Worm (Caenorhabditis elegans) whole organism, young adult: Measurements from ENCODE around the gene taf-9.
A peak's percentile ranks its signal among the peaks of the same experiment; 100 is the strongest.

Experiments
- B0035.1 ChIP-seq: sonication (generic microtip); optimal IDR thresholded peaks from 2 replicates; lab custom pipeline; 2016; ENCODE audit warnings: missing genetic modification characterization, mild to moderate bottlenecking, missing compliant biosample characterization, missing genotype, missing genetic modification reagents
- B0336.3 ChIP-seq: fragments of 200-800 bp; sonication (Bioruptor generic); IDR thresholded peaks from 2 replicates; pipeline ENCODE4 v1.3.6; 2022; ENCODE audit warnings: missing genetic modification characterization, missing compliant biosample characterization
- C17E4.6 ChIP-seq: fragments of 200-800 bp; sonication (Bioruptor generic); IDR thresholded peaks from 2 replicates; pipeline ENCODE4 v1.3.6; 2022; ENCODE audit warnings: missing genetic modification reagents, missing genetic modification characterization, missing compliant biosample characterization
- D2030.7 ChIP-seq: fragments of 200-800 bp; sonication (Bioruptor generic); IDR thresholded peaks from 2 replicates; pipeline ENCODE4 v1.3.6; 2022; ENCODE audit warnings: missing genetic modification reagents, missing genetic modification characterization, missing compliant biosample characterization
- F22D6.2 ChIP-seq: sonication (generic microtip); optimal IDR thresholded peaks from 2 replicates; lab custom pipeline; 2016; ENCODE audit warnings: mild to moderate bottlenecking, missing genetic modification characterization, missing compliant biosample characterization
- F23B12.7 ChIP-seq: sonication (generic microtip); optimal IDR thresholded peaks from 2 replicates; lab custom pipeline; 2017; ENCODE audit warnings: missing genetic modification characterization, mild to moderate bottlenecking, missing compliant biosample characterization, antibody characterized with exemption, moderate library complexity; ENCODE audit not compliant: insufficient read depth
- F33H1.4 ChIP-seq: fragments of 200-800 bp; sonication (Bioruptor generic); IDR thresholded peaks from 2 replicates; pipeline ENCODE4 v1.3.6; 2022; ENCODE audit warnings: missing genetic modification reagents, missing genetic modification characterization, missing compliant biosample characterization
- F57A8.1 ChIP-seq: fragments of 200-800 bp; sonication (Bioruptor generic); optimal IDR thresholded peaks from 2 replicates; lab custom pipeline; 2018; ENCODE audit warnings: mild to moderate bottlenecking, missing genetic modification characterization, moderate library complexity, missing compliant biosample characterization
- K11D2.4 ChIP-seq: fragments of 200-800 bp; sonication (Bioruptor generic); IDR thresholded peaks from 2 replicates; pipeline ENCODE4 v1.3.6; 2022; ENCODE audit warnings: missing genetic modification reagents, missing genetic modification characterization, missing compliant biosample characterization
- T26A5.8 ChIP-seq: sonication (generic microtip); optimal IDR thresholded peaks from 2 replicates; lab custom pipeline; 2016; ENCODE audit warnings: missing genetic modification characterization, missing compliant biosample characterization
- Y53F4B.3 ChIP-seq: fragments of 200-800 bp; sonication (Bioruptor generic); IDR thresholded peaks from 2 replicates; pipeline ENCODE4 v1.3.6; 2022; ENCODE audit warnings: missing genetic modification reagents, missing genetic modification characterization, missing compliant biosample characterization
- Y53G8AR.9 ChIP-seq: fragments of 200-800 bp; sonication (Bioruptor generic); conservative IDR thresholded peaks from 2 replicates; pipeline ENCODE4 v1.3.6; 2022; ENCODE audit warnings: missing genetic modification reagents, missing genetic modification characterization, missing compliant biosample characterization
- Y67H2A.10 ChIP-seq: fragments of 200-800 bp; sonication (Bioruptor generic); conservative IDR thresholded peaks from 2 replicates; pipeline ENCODE4 v1.3.6; 2022; ENCODE audit warnings: missing genetic modification reagents, missing genetic modification characterization, missing compliant biosample characterization
- akir-1 ChIP-seq: fragments of 200-800 bp; sonication (Bioruptor generic); optimal IDR thresholded peaks from 2 replicates; lab custom pipeline; 2018; ENCODE audit warnings: mild to moderate bottlenecking, missing genetic modification characterization, moderate library complexity, missing compliant biosample characterization
- bed-1 ChIP-seq: fragments of 200-800 bp; sonication (Bioruptor generic); IDR thresholded peaks from 2 replicates; pipeline ENCODE4 v1.3.6; 2022; ENCODE audit warnings: missing genetic modification reagents, missing genetic modification characterization, missing compliant biosample characterization
- ccch-3 ChIP-seq: fragments of 200-800 bp; sonication (Bioruptor generic); optimal IDR thresholded peaks from 2 replicates; lab custom pipeline; 2018; ENCODE audit warnings: mild to moderate bottlenecking, missing genetic modification characterization, missing compliant biosample characterization
- ceh-100 ChIP-seq: fragments of 200-800 bp; sonication (Bioruptor generic); IDR thresholded peaks from 2 replicates; pipeline ENCODE4 v1.3.6; 2022; ENCODE audit warnings: missing genetic modification reagents, missing genetic modification characterization, missing compliant biosample characterization
- ceh-40 ChIP-seq: fragments of 200-800 bp; sonication (Bioruptor generic); IDR thresholded peaks from 2 replicates; pipeline ENCODE4 v1.3.6; 2022; ENCODE audit warnings: missing genetic modification characterization, missing compliant biosample characterization
- chd-7 ChIP-seq: sonication (generic microtip); optimal IDR thresholded peaks from 2 replicates; lab custom pipeline; 2016; ENCODE audit warnings: mild to moderate bottlenecking, missing genetic modification characterization, moderate library complexity, missing compliant biosample characterization
- dox-1 ChIP-seq: fragments of 200-800 bp; sonication (Bioruptor generic); IDR thresholded peaks from 2 replicates; pipeline ENCODE4 v1.3.6; 2022; ENCODE audit warnings: missing genetic modification reagents, missing genetic modification characterization, missing compliant biosample characterization
- dpff-1 ChIP-seq: sonication (generic microtip); optimal IDR thresholded peaks from 2 replicates; lab custom pipeline; 2017; ENCODE audit warnings: mild to moderate bottlenecking, missing genetic modification characterization, missing compliant biosample characterization
- efl-1 ChIP-seq: fragments of 150-350 bp; optimal IDR thresholded peaks from 2 replicates; lab custom pipeline; 2014; ENCODE audit warnings: missing biosample characterization, missing genetic modification reagents, missing genetic modification characterization
- egrh-3 ChIP-seq: fragments of 200-800 bp; sonication (Bioruptor generic); IDR thresholded peaks from 2 replicates; pipeline ENCODE4 v1.3.6; 2022; ENCODE audit warnings: missing genetic modification reagents, missing genetic modification characterization, missing compliant biosample characterization
- ets-4 ChIP-seq: fragments of 200-800 bp; sonication (Bioruptor generic); optimal IDR thresholded peaks from 2 replicates; lab custom pipeline; 2018; ENCODE audit warnings: mild to moderate bottlenecking, missing genetic modification characterization, missing compliant biosample characterization
- fkh-3 ChIP-seq: sonication (generic microtip); optimal IDR thresholded peaks from 2 replicates; lab custom pipeline; 2016; ENCODE audit warnings: mild to moderate bottlenecking, missing genetic modification characterization, missing compliant biosample characterization
- him-1 ChIP-seq: sonication (generic microtip); optimal IDR thresholded peaks from 2 replicates; lab custom pipeline; 2016; ENCODE audit warnings: missing genotype, missing genetic modification reagents, missing genetic modification characterization, missing compliant biosample characterization
- let-526 ChIP-seq: fragments of 200-800 bp; sonication (Bioruptor generic); IDR thresholded peaks from 2 replicates; pipeline ENCODE4 v1.3.6; 2022; ENCODE audit warnings: missing genetic modification reagents, missing genetic modification characterization, missing compliant biosample characterization
- lin-26 ChIP-seq: fragments of 200-800 bp; sonication (Bioruptor generic); IDR thresholded peaks from 2 replicates; pipeline ENCODE4 v1.3.6; 2022; ENCODE audit warnings: missing genetic modification reagents, missing genetic modification characterization, missing compliant biosample characterization
- lin-35 ChIP-seq, 3 experiments: fragments of 150-350 bp in 2 of 3; sonication (generic microtip) in 1 of 3; optimal IDR thresholded peaks; 2 replicates each; lab custom pipeline; 2014 to 2018; ENCODE audit warnings: missing biosample characterization in 3 of 3, missing genetic modification characterization in 3 of 3, missing genetic modification reagents in 3 of 3
- lin-54 ChIP-seq: fragments of 200-800 bp; sonication (Bioruptor generic); optimal IDR thresholded peaks from 2 replicates; lab custom pipeline; 2018; ENCODE audit warnings: mild to moderate bottlenecking, missing genetic modification characterization, missing compliant biosample characterization
- lsl-1 ChIP-seq: fragments of 200-800 bp; sonication (Bioruptor generic); optimal IDR thresholded peaks from 2 replicates; lab custom pipeline; 2018; ENCODE audit warnings: mild to moderate bottlenecking, missing genetic modification characterization, moderate library complexity, missing compliant biosample characterization
- madf-6 ChIP-seq: fragments of 200-800 bp; sonication (Bioruptor generic); IDR thresholded peaks from 2 replicates; pipeline ENCODE4 v1.3.6; 2022; ENCODE audit warnings: missing genetic modification reagents, missing genetic modification characterization, missing compliant biosample characterization
- mcd-1 ChIP-seq: fragments of 200-800 bp; sonication (Bioruptor generic); IDR thresholded peaks from 2 replicates; pipeline ENCODE4 v1.3.6; 2022; ENCODE audit warnings: missing genetic modification reagents, missing genetic modification characterization, missing compliant biosample characterization
- mxl-1 ChIP-seq: sonication (generic microtip); optimal IDR thresholded peaks from 2 replicates; lab custom pipeline; 2016; ENCODE audit warnings: missing genetic modification characterization, missing compliant biosample characterization
- nfya-2 ChIP-seq: fragments of 200-800 bp; sonication (Bioruptor generic); IDR thresholded peaks from 2 replicates; pipeline ENCODE4 v1.3.6; 2022; ENCODE audit warnings: missing genetic modification reagents, missing genetic modification characterization, missing compliant biosample characterization
- nfyb-1 ChIP-seq: fragments of 200-800 bp; sonication (Bioruptor generic); IDR thresholded peaks from 2 replicates; pipeline ENCODE4 v1.3.6; 2022; ENCODE audit warnings: missing genetic modification reagents, missing genetic modification characterization, missing compliant biosample characterization
- rec-8 ChIP-seq, 2 experiments: sonication (generic microtip); optimal IDR thresholded peaks; 2 replicates each; lab custom pipeline; 2016; ENCODE audit warnings: mild to moderate bottlenecking in 2 of 2, missing genetic modification characterization in 2 of 2, missing genetic modification reagents in 2 of 2, missing genotype in 2 of 2, missing biosample characterization in 1 of 2, missing compliant biosample characterization in 1 of 2, moderate library complexity in 1 of 2
- sdz-38 ChIP-seq: sonication (generic microtip); optimal IDR thresholded peaks from 2 replicates; lab custom pipeline; 2016; ENCODE audit warnings: missing genotype, missing genetic modification characterization, missing compliant biosample characterization
- sptf-2 ChIP-seq: fragments of 200-800 bp; sonication (Bioruptor generic); optimal IDR thresholded peaks from 2 replicates; lab custom pipeline; 2018; ENCODE audit warnings: mild to moderate bottlenecking, missing genetic modification characterization, missing compliant biosample characterization
- tbp1 ChIP-seq: fragments of 200-800 bp; sonication (Bioruptor generic); optimal IDR thresholded peaks from 2 replicates; lab custom pipeline; 2018; ENCODE audit warnings: mild to moderate bottlenecking, missing genetic modification characterization, missing compliant biosample characterization
- tlf-1 ChIP-seq: fragments of 200-800 bp; sonication (Bioruptor generic); optimal IDR thresholded peaks from 2 replicates; lab custom pipeline; 2018; ENCODE audit warnings: mild to moderate bottlenecking, missing genetic modification characterization, missing compliant biosample characterization
- unc-130 ChIP-seq: sonication (generic microtip); optimal IDR thresholded peaks from 2 replicates; lab custom pipeline; 2016; ENCODE audit warnings: missing genetic modification reagents, missing genetic modification characterization, missing compliant biosample characterization
- xnd-1 ChIP-seq: sonication (generic microtip); optimal IDR thresholded peaks from 2 replicates; lab custom pipeline; 2016; ENCODE audit warnings: missing genotype, missing genetic modification reagents, missing genetic modification characterization, missing compliant biosample characterization
- zfh-2 ChIP-seq: fragments of 200-800 bp; sonication (Bioruptor generic); conservative IDR thresholded peaks from 2 replicates; pipeline ENCODE4 v1.3.6; 2022; ENCODE audit warnings: missing genetic modification reagents, missing genetic modification characterization, missing compliant biosample characterization
- ztf-26 ChIP-seq: sonication (generic microtip); optimal IDR thresholded peaks from 2 replicates; lab custom pipeline; 2017; ENCODE audit warnings: missing genetic modification characterization, missing compliant biosample characterization
- ztf-28 ChIP-seq: fragments of 200-800 bp; sonication (Bioruptor generic); IDR thresholded peaks from 2 replicates; pipeline ENCODE4 v1.3.6; 2022; ENCODE audit warnings: missing genetic modification reagents, missing genetic modification characterization, missing compliant biosample characterization

The taf-9 gene

ce11 chrIII:13614751-13615150, 9.3 kb upstream of the taf-9 start (continued):
- TF ChIP-seq ceh-40 (GFP tag; lab: Robert Waterston, UW) = no peak
- no peak for TF ChIP-seq tlf-1 (GFP tag; lab: Kevin White, UChicago)
- no peak for TF ChIP-seq sptf-2 (GFP tag; lab: Kevin White, UChicago)
- no peak for TF ChIP-seq efl-1 (GFP tag; lab: Kevin White, UChicago)
- no peak for TF ChIP-seq him-1 (tag; lab: Kevin White, UChicago)

ce11 chrIII:13615530-13615929, 8.5 kb upstream of the taf-9 start:
- TF ChIP-seq K11D2.4 (no peak), mcd-1 (GFP tag; lab: Robert Waterston, UW) (0 out of 2 replicates have a peak, but pooled peaks have one; percentile 19), rec-8 (tag; optimal IDR thresholded peaks at IDR 0.05; lab: Kevin White, UChicago) (no peak), xnd-1 (no peak), ztf-28 (GFP tag; lab: Robert Waterston, UW) (no peak), him-1 (tag; lab: Kevin White, UChicago) (no peak), chd-7 (tag; lab: Kevin White, UChicago) (no peak), lin-26 (GFP tag; lab: Robert Waterston, UW) (0 out of 2 replicates have a peak, but pooled peaks have one; percentile 42), T26A5.8 (tag; lab: Kevin White, UChicago) (no peak), C17E4.6 (no peak), zfh-2 (GFP tag; lab: Robert Waterston, UW) (peak; percentile 94), fkh-3 (tag; lab: Kevin White, UChicago) (peak; percentile 43), egrh-3 (GFP tag; lab: Robert Waterston, UW) (peak; percentile 82), F22D6.2 (tag; lab: Kevin White, UChicago) (no peak), D2030.7 (GFP tag; lab: Robert Waterston, UW) (no peak), dox-1 (GFP tag; lab: Robert Waterston, UW) (peak; percentile 36; the same call in 1 of the 2 replicates)

ce11 chrIII:13616793-13617192, 7.3 kb upstream of the taf-9 start, which contains the start of gene T12D8.9:
Gene T12D8.9 (plus strand): TSS chrIII:13617104.
- TF ChIP-seq ets-4 (no peak), dpff-1 (tag; lab: Kevin White, UChicago) (no peak), Y53F4B.3 (GFP tag; lab: Robert Waterston, UW) (no peak), madf-6 (no peak), lsl-1 (GFP tag; lab: Kevin White, UChicago) (no peak), sdz-38 (tag; lab: Kevin White, UChicago) (no peak), ccch-3 (GFP tag; lab: Kevin White, UChicago) (no peak), ceh-100 (GFP tag; lab: Robert Waterston, UW) (no peak), Y67H2A.10 (GFP tag; lab: Robert Waterston, UW) (no peak), nfya-2 (no peak), akir-1 (GFP tag; lab: Kevin White, UChicago) (no peak), Y53G8AR.9 (GFP tag; lab: Robert Waterston, UW) (no peak), mxl-1 (tag; lab: Kevin White, UChicago) (no peak), ztf-26 (tag; lab: Kevin White, UChicago) (no peak)

ce11 chrIII:13621012-13621411, 3.1 kb upstream of the taf-9 start:
- no peak for TF ChIP-seq B0035.1 (tag; lab: Kevin White, UChicago)
- no peak for TF ChIP-seq lin-26 (GFP tag; lab: Robert Waterston, UW)
- 0 out of 2 replicates have a peak, but pooled peaks have one; percentile 23 for TF ChIP-seq nfyb-1 (GFP tag; lab: Robert Waterston, UW)
- no peak for TF ChIP-seq F23B12.7
- no peak for TF ChIP-seq lin-54
- no peak for TF ChIP-seq nfya-2
- TF ChIP-seq F33H1.4 (GFP tag; lab: Robert Waterston, UW) = no peak
- no peak for TF ChIP-seq let-526 (GFP tag; lab: Robert Waterston, UW)
- TF ChIP-seq unc-130 (GFP tag; lab: Kevin White, UChicago) = no peak
- no peak for TF ChIP-seq bed-1 (GFP tag; lab: Robert Waterston, UW)
- TF ChIP-seq F57A8.1 (GFP tag; lab: Kevin White, UChicago) = no peak
- no peak for TF ChIP-seq B0336.3
- peak in 1 of 3 experiments; percentile 4 for TF ChIP-seq lin-35 (GFP tag; optimal IDR thresholded peaks at IDR 0.05; lab: Kevin White, UChicago)
- no peak for TF ChIP-seq tbp1
